Fruit fly (Drosophila melanogaster): ENCODE measurements around the gene CG33223.

CG33223 gene

dm6 chrX:8493473-8493872 is 9.8 kb upstream of the CG33223 start (continued):
- TF ChIP-seq CG17568 (GFP tag; optimal IDR thresholded peaks at IDR 0.05) (peak; percentile 29), CG6854 (GFP tag; optimal IDR thresholded peaks at IDR 0.05) (no peak), lilli (GFP tag; optimal IDR thresholded peaks at IDR 0.05) (peak; percentile 54), unc-4 (GFP tag; IDR thresholded peaks at IDR 0.05; ENCODE audit: partially characterized antibody) (no peak), PHDP (tag; optimal IDR thresholded peaks at IDR 0.05) (peak; percentile 53), crol (GFP tag; IDR thresholded peaks at IDR 0.05) (no peak), mam (GFP tag; optimal IDR thresholded peaks at IDR 0.05) (peak; percentile 39), Dbx (GFP tag; IDR thresholded peaks at IDR 0.05) (peak; percentile 68; the same call in 1 of the 3 replicates), CG11247 (GFP tag; IDR thresholded peaks at IDR 0.05) (peak; percentile 38; the same call in 1 of the 2 replicates), CG15514 (GFP tag; optimal IDR thresholded peaks at IDR 0.05) (peak; percentile 34), Jarid2 (GFP tag; optimal IDR thresholded peaks at IDR 0.05) (no peak), vfl (GFP tag; optimal IDR thresholded peaks at IDR 0.05) (no peak), CG2202 (tag; optimal IDR thresholded peaks at IDR 0.05) (no peak), Atf6 (GFP tag; IDR thresholded peaks at IDR 0.05) (peak; percentile 75), CG8290 (GFP tag; optimal IDR thresholded peaks at IDR 0.05) (no peak), CG8290 (tag; optimal IDR thresholded peaks at IDR 0.05) (peak in 1 of 2 experiments; percentile 87), E2f1 (GFP tag; IDR thresholded peaks at IDR 0.05) (peak; percentile 55; the same call in 1 of the 2 replicates), D19A (tag; optimal IDR thresholded peaks at IDR 0.05) (no peak), CG17612 (GFP tag; IDR thresholded peaks at IDR 0.05) (0 out of 2 replicates have a peak, but pooled peaks have one; percentile 22), tgo (GFP tag; IDR thresholded peaks at IDR 0.05) (peak; percentile 48; the same call in 2 of the 3 replicates), NfI (GFP tag; optimal IDR thresholded peaks at IDR 0.05) (peak; percentile 45), run (tag; optimal IDR thresholded peaks at IDR 0.05) (no peak), ems (GFP tag; optimal IDR thresholded peaks at IDR 0.05) (no peak), MBD-R2 (GFP tag; IDR thresholded peaks at IDR 0.05) (peak; percentile 14; the same call in 1 of the 2 replicates), Rfx (GFP tag; IDR thresholded peaks at IDR 0.05) (peak; percentile 78), CG11504 (tag; optimal IDR thresholded peaks at IDR 0.05) (peak; percentile 13), CG5180 (GFP tag; optimal IDR thresholded peaks at IDR 0.05) (no peak), bsh (GFP tag; optimal IDR thresholded peaks at IDR 0.05) (peak in 1 of 2 experiments; percentile 22), CG16863 (GFP tag; optimal IDR thresholded peaks at IDR 0.05) (peak; percentile 1), Mes4 (GFP tag; optimal IDR thresholded peaks at IDR 0.05) (no peak), gcm (GFP tag; optimal IDR thresholded peaks at IDR 0.05) (no peak), Dll (GFP tag; IDR thresholded peaks at IDR 0.05; ENCODE audit: partially characterized antibody) (no peak), Fer3 (tag; optimal IDR thresholded peaks at IDR 0.05) (peak; percentile 43), gce (GFP tag; IDR thresholded peaks at IDR 0.05) (peak; percentile 22; the same call in 1 of the 3 replicates), Six4 (GFP tag; optimal IDR thresholded peaks at IDR 0.05) (no peak), CG3163 (GFP tag; optimal IDR thresholded peaks at IDR 0.05) (no peak), da (GFP tag; optimal IDR thresholded peaks at IDR 0.05) (no peak), pum (GFP tag; optimal IDR thresholded peaks at IDR 0.05) (no peak), CG2678 (tag; optimal IDR thresholded peaks at IDR 0.05) (peak; percentile 57), chn (GFP tag; optimal IDR thresholded peaks at IDR 0.05) (no peak), HmgD (GFP tag; optimal IDR thresholded peaks at IDR 0.05) (no peak), zfh1 (GFP tag; IDR thresholded peaks at IDR 0.05) (peak; percentile 33; the same call in 1 of the 3 replicates), jing (GFP tag; optimal IDR thresholded peaks at IDR 0.05) (no peak), lola (GFP tag; optimal IDR thresholded peaks at IDR 0.05) (no peak), CG5245 (GFP tag; optimal IDR thresholded peaks at IDR 0.05) (no peak), CG12104 (GFP tag; optimal IDR thresholded peaks at IDR 0.05) (no peak), Hmx (GFP tag; optimal IDR thresholded peaks at IDR 0.05) (no peak), Dip3 (GFP tag; optimal IDR thresholded peaks at IDR 0.05) (no peak), Lhr (GFP tag; optimal IDR thresholded peaks at IDR 0.05) (no peak), Spps (tag; optimal IDR thresholded peaks at IDR 0.05) (no peak), CG2875 (GFP tag; optimal IDR thresholded peaks at IDR 0.05) (no peak)
